Worm (Caenorhabditis elegans) whole organism, L1 larva: ENCODE data around the gene ama-1.

Source experiments
- C04F5.9 ChIP-seq: sonication (generic microtip); optimal IDR thresholded peaks from 2 replicates; lab custom pipeline; 2016; ENCODE audit warnings: missing genetic modification characterization, missing compliant biosample characterization
- blmp-1 ChIP-seq: fragments of 150-350 bp; optimal IDR thresholded peaks from 2 replicates; lab custom pipeline; 2014; ENCODE audit warnings: missing biosample characterization, missing genetic modification characterization
- ceh-63 ChIP-seq: fragments of 200-800 bp; sonication (Bioruptor generic); optimal IDR thresholded peaks from 2 replicates; lab custom pipeline; 2018; ENCODE audit warnings: mild to moderate bottlenecking, missing genetic modification characterization, missing compliant biosample characterization
- ceh-82 ChIP-seq, 3 experiments: fragments of 150-350 bp in 1 of 3; sonication (generic microtip) in 2 of 3; optimal IDR thresholded peaks; 2 replicates each; lab custom pipeline; 2014 to 2017; ENCODE audit warnings: missing biosample characterization in 3 of 3, missing genetic modification characterization in 3 of 3
- dpl-1 ChIP-seq, 3 experiments: fragments of 150-350 bp in 2 of 3; sonication (generic microtip) in 1 of 3; optimal IDR thresholded peaks; 2 replicates each; lab custom pipeline; 2014 to 2017; ENCODE audit warnings: missing biosample characterization in 3 of 3, missing genetic modification characterization in 3 of 3, missing genetic modification reagents in 3 of 3
- efl-1 ChIP-seq, 4 experiments: fragments of 150-350 bp; optimal IDR thresholded peaks in 3 of 4; peaks in 1 of 4; 1 replicate in 1 of 4; 2 replicates in 3 of 4; lab custom pipeline; 2014; ENCODE audit warnings: missing biosample characterization in 2 of 4, missing genetic modification characterization in 2 of 4, missing genetic modification reagents in 2 of 4
- efl-3 ChIP-seq: fragments of 200-800 bp; sonication (Bioruptor generic); optimal IDR thresholded peaks from 2 replicates; lab custom pipeline; 2018; ENCODE audit warnings: mild to moderate bottlenecking, missing genetic modification characterization, missing compliant biosample characterization
- egl-27 ChIP-seq, 2 experiments: fragments of 150-350 bp in 1 of 2; sonication (generic microtip); optimal IDR thresholded peaks; 3 replicates each; lab custom pipeline; 2017 to 2018; ENCODE audit warnings: missing biosample characterization in 2 of 2, missing genetic modification characterization in 2 of 2, missing genetic modification reagents in 2 of 2
- elt-2 ChIP-seq: sonication (generic microtip); optimal IDR thresholded peaks from 2 replicates; lab custom pipeline; 2016; ENCODE audit warnings: missing genetic modification characterization, mild to moderate bottlenecking, inconsistent platforms, missing compliant biosample characterization, missing genetic modification reagents
- elt-3 ChIP-seq, 6 experiments: fragments of 150-350 bp in 1 of 6; sonication (generic microtip); optimal IDR thresholded peaks; 2 replicates each; lab custom pipeline; 2017 to 2018; ENCODE audit warnings: missing biosample characterization in 6 of 6, missing genetic modification characterization in 6 of 6, inconsistent platforms in 1 of 6
- ets-5 ChIP-seq: fragments of 200-800 bp; sonication (Bioruptor generic); IDR thresholded peaks from 2 replicates; pipeline ENCODE4 v1.3.6; 2022; ENCODE audit warnings: missing genetic modification characterization, missing compliant biosample characterization
- fkh-10 ChIP-seq: sonication (generic microtip); optimal IDR thresholded peaks from 2 replicates; lab custom pipeline; 2017; ENCODE audit warnings: missing biosample characterization, missing genetic modification reagents, missing genetic modification characterization
- grh-1 ChIP-seq: fragments of 200-800 bp; sonication (Bioruptor generic); IDR thresholded peaks from 2 replicates; pipeline ENCODE4 v1.3.6; 2022; ENCODE audit warnings: missing genetic modification reagents, missing genetic modification characterization, missing compliant biosample characterization
- irx-1 ChIP-seq: sonication (generic microtip); optimal IDR thresholded peaks from 2 replicates; lab custom pipeline; 2016; ENCODE audit warnings: missing genetic modification characterization, missing compliant biosample characterization
- jun-1 ChIP-seq: fragments of 150-350 bp; optimal IDR thresholded peaks from 2 replicates; lab custom pipeline; 2014; ENCODE audit warnings: missing biosample characterization, missing genetic modification reagents, missing genetic modification characterization
- lin-13 ChIP-seq: fragments of 150-350 bp; optimal IDR thresholded peaks from 2 replicates; lab custom pipeline; 2014; ENCODE audit warnings: missing biosample characterization, missing genetic modification reagents, missing genetic modification characterization
- lin-14 ChIP-seq: fragments of 200-800 bp; sonication (Bioruptor generic); optimal IDR thresholded peaks from 2 replicates; lab custom pipeline; 2018; ENCODE audit warnings: mild to moderate bottlenecking, missing genetic modification characterization, moderate library complexity, missing compliant biosample characterization
- lin-35 ChIP-seq, 2 experiments: fragments of 150-350 bp; optimal IDR thresholded peaks; 2 replicates each; lab custom pipeline; 2014; ENCODE audit warnings: missing biosample characterization in 2 of 2, missing genetic modification characterization in 2 of 2, missing genetic modification reagents in 2 of 2
- lir-3 ChIP-seq: sonication (generic microtip); optimal IDR thresholded peaks from 2 replicates; lab custom pipeline; 2016; ENCODE audit warnings: mild to moderate bottlenecking, missing genetic modification characterization, moderate library complexity, missing compliant biosample characterization; ENCODE audit not compliant: poor library complexity
- mab-9 ChIP-seq: fragments of 200-800 bp; sonication (Bioruptor generic); IDR thresholded peaks from 2 replicates; pipeline ENCODE4 v1.3.6; 2022; ENCODE audit warnings: missing genetic modification reagents, missing genetic modification characterization, missing compliant biosample characterization
- nhr-19 ChIP-seq: fragments of 200-800 bp; sonication (Bioruptor generic); conservative IDR thresholded peaks from 2 replicates; pipeline ENCODE4 v1.3.6; 2022; ENCODE audit warnings: missing genetic modification characterization, missing compliant biosample characterization
- nhr-47 ChIP-seq: sonication (generic microtip); optimal IDR thresholded peaks from 2 replicates; lab custom pipeline; 2016; ENCODE audit warnings: mild to moderate bottlenecking, missing genetic modification characterization, moderate library complexity, missing compliant biosample characterization
- nhr-71 ChIP-seq: sonication (generic microtip); optimal IDR thresholded peaks from 2 replicates; lab custom pipeline; 2016; ENCODE audit warnings: mild to moderate bottlenecking, missing genetic modification characterization, moderate library complexity, missing compliant biosample characterization
- nhr-76 ChIP-seq: sonication (generic microtip); optimal IDR thresholded peaks from 2 replicates; lab custom pipeline; 2017; ENCODE audit warnings: missing biosample characterization, missing genetic modification characterization
- nhr-85 ChIP-seq: sonication (generic microtip); peaks from one replicate; lab custom pipeline; 2016; ENCODE audit warnings: missing genetic modification characterization, inconsistent platforms, missing compliant biosample characterization
- nhr-90 ChIP-seq: sonication (generic microtip); optimal IDR thresholded peaks from 2 replicates; lab custom pipeline; 2016; ENCODE audit warnings: mild to moderate bottlenecking, missing genetic modification characterization, missing compliant biosample characterization; ENCODE audit not compliant: poor library complexity
- rnt-1 ChIP-seq: sonication (generic microtip); optimal IDR thresholded peaks from 2 replicates; lab custom pipeline; 2016; ENCODE audit warnings: mild to moderate bottlenecking, missing genetic modification characterization, moderate library complexity, missing compliant biosample characterization
- snu-23 ChIP-seq: sonication (generic microtip); optimal IDR thresholded peaks from 2 replicates; lab custom pipeline; 2016; ENCODE audit warnings: missing genetic modification characterization, missing compliant biosample characterization
- sptf-1 ChIP-seq: fragments of 150-350 bp; optimal IDR thresholded peaks from 2 replicates; lab custom pipeline; 2014; ENCODE audit warnings: missing biosample characterization, missing genetic modification characterization
- swsn-7 ChIP-seq: sonication (generic microtip); optimal IDR thresholded peaks from 2 replicates; lab custom pipeline; 2016; ENCODE audit warnings: missing genetic modification characterization, missing compliant biosample characterization
- tbx-2 ChIP-seq: sonication (generic microtip); optimal IDR thresholded peaks from 2 replicates; lab custom pipeline; 2016; ENCODE audit warnings: missing genetic modification characterization, missing compliant biosample characterization
- unc-86 ChIP-seq: sonication (generic microtip); optimal IDR thresholded peaks from 2 replicates; lab custom pipeline; 2016; ENCODE audit warnings: missing genetic modification characterization, missing compliant biosample characterization
- xbp-1 ChIP-seq: sonication (generic microtip); optimal IDR thresholded peaks from 2 replicates; lab custom pipeline; 2016; ENCODE audit warnings: missing genetic modification characterization, missing compliant biosample characterization

The ama-1 gene

ce11 chrIV:4247334-4247733, 536 bp upstream of the ama-1 start (continued):
- TF ChIP-seq nhr-71 (tag; lab: Kevin White, UChicago) (peak; percentile 80), rnt-1 (tag; lab: Kevin White, UChicago) (peak; percentile 59), xbp-1 (tag; lab: Kevin White, UChicago) (peak; percentile 53), unc-86 (tag; lab: Kevin White, UChicago) (peak; percentile 39), lir-3 (tag; lab: Kevin White, UChicago) (no peak), elt-3 (tag; optimal IDR thresholded peaks at IDR 0.05; lab: Kevin White, UChicago) (peak in 2 of 6 experiments; percentile 1 to 39), nhr-76 (tag; lab: Kevin White, UChicago) (no peak), irx-1 (peak; percentile 36), ceh-82 (tag; optimal IDR thresholded peaks at IDR 0.05; lab: Kevin White, UChicago) (peak; percentile 36 to 54 (median 52)), swsn-7 (tag; lab: Kevin White, UChicago) (peak; percentile 67), dpl-1 (GFP tag; optimal IDR thresholded peaks at IDR 0.05; lab: Kevin White, UChicago) (peak; percentile 60 to 82 (median 80)), grh-1 (GFP tag; lab: Robert Waterston, UW) (peak; percentile 86), tbx-2 (tag; lab: Kevin White, UChicago) (peak; percentile 59), lin-35 (GFP tag; optimal IDR thresholded peaks at IDR 0.05; lab: Kevin White, UChicago) (peak; percentile 76 to 85), efl-3 (GFP tag; lab: Kevin White, UChicago) (no peak), snu-23 (GFP tag; lab: Kevin White, UChicago) (peak; percentile 78), mab-9 (GFP tag; lab: Robert Waterston, UW) (no peak), lin-14 (GFP tag; lab: Kevin White, UChicago) (peak; percentile 35)

DNA sequence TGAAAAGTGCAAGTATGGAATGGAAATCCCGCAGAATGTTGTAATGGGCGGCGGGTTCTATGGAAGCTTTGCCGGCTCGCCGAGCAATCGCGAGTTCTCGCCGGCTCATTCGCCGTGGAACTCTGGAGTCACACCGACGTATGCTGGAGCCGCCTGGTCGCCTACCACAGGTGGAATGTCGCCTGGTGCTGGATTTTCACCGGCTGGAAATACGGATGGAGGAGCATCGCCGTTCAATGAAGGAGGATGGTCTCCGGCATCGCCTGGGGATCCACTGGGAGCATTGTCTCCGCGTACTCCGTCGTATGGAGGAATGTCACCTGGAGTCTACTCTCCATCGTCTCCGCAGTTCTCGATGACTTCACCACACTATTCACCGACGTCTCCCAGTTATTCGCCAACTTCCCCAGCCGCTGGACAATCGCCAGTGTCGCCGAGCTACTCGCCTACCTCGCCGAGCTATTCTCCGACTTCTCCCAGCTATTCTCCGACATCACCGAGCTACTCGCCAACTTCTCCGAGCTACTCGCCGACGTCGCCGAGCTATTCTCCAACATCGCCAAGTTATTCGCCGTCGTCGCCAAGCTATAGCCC, 7.2 kb downstream of the ama-1 start:
- TF ChIP-seq jun-1 (tag; lab: Kevin White, UChicago) = no peak
- no peak for TF ChIP-seq efl-1 (optimal IDR thresholded peaks at IDR 0.05; lab: Kevin White, UChicago)
- TF ChIP-seq efl-1 (GFP tag; optimal IDR thresholded peaks at IDR 0.05 in 1 of 2; lab: Kevin White, UChicago) = peak in 1 of 2 experiments; percentile 57

DNA sequence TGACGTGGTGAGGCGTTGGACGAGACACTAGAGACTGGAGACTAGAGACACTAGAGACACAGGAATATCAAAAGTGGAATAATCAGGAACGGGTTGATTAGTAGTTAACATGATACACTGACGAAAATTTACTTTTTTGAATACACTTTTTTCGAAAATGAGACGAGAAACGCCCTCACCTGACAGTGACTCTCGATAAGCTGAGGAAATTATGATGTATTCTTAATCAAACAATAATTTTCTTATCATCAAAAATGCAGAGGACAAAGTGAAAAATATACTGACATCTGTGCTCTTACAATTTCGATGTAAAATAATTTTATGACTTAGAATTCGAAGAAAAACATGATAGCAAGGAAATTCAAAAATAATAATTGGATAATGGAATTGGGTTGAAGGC, 11.6 kb downstream of the ama-1 start:
- TF ChIP-seq ets-5 (GFP tag; lab: Robert Waterston, UW) (no peak), blmp-1 (no peak), mab-9 (GFP tag; lab: Robert Waterston, UW) (no peak), nhr-90 (tag; lab: Kevin White, UChicago) (no peak), jun-1 (tag; lab: Kevin White, UChicago) (peak; percentile 38), nhr-47 (no peak), sptf-1 (no peak), C04F5.9 (no peak), egl-27 (tag; optimal IDR thresholded peaks at IDR 0.05; lab: Kevin White, UChicago) (no peak), elt-2 (tag; lab: Kevin White, UChicago) (peak; percentile 59), fkh-10 (GFP tag; lab: Kevin White, UChicago) (no peak), lin-13 (GFP tag; lab: Kevin White, UChicago) (no peak), nhr-19 (GFP tag; lab: Robert Waterston, UW) (no peak)

- TF ChIP-seq efl-1 (optimal IDR thresholded peaks at IDR 0.05; lab: Kevin White, UChicago) = no peak
- no peak for TF ChIP-seq efl-1 (GFP tag; optimal IDR thresholded peaks at IDR 0.05 in 1 of 2; lab: Kevin White, UChicago)
- TF ChIP-seq snu-23 (GFP tag; lab: Kevin White, UChicago) = no peak
- TF ChIP-seq nhr-85 (tag; lab: Kevin White, UChicago) = no peak
- no peak for TF ChIP-seq dpl-1 (GFP tag; optimal IDR thresholded peaks at IDR 0.05; lab: Kevin White, UChicago)
- TF ChIP-seq ceh-63 (GFP tag; lab: Kevin White, UChicago) = no peak
- TF ChIP-seq tbx-2 (tag; lab: Kevin White, UChicago) = no peak
Observed at ce11 chrIV:4262993-4263392, 15.1 kb downstream of the ama-1 start, which contains the start of gene col-33. TSS of gene col-33 (plus strand) at chrIV:4263293.
